Worm (Caenorhabditis elegans) whole organism, L4 larva: ENCODE measurements around the gene E02C12.10.

Source experiments
- F44E2.7 ChIP-seq: fragments of 200-800 bp; sonication (Bioruptor generic); IDR thresholded peaks from 2 replicates; pipeline ENCODE4 v2.1.2; 2022; ENCODE audit warnings: missing genetic modification characterization, missing compliant biosample characterization
- R02D3.7 ChIP-seq: fragments of 150-350 bp; sonication (generic microtip); optimal IDR thresholded peaks from 3 replicates; lab custom pipeline; 2014; ENCODE audit warnings: missing biosample characterization, missing genetic modification characterization
- Y105C5A.15 ChIP-seq: fragments of 200-800 bp; sonication (Bioruptor generic); IDR thresholded peaks from 2 replicates; pipeline ENCODE4 v1.3.6; 2022; ENCODE audit warnings: missing genetic modification characterization, missing compliant biosample characterization
- cey-2 ChIP-seq: sonication (generic microtip); optimal IDR thresholded peaks from 3 replicates; lab custom pipeline; 2017; ENCODE audit warnings: missing genetic modification characterization, mild to moderate bottlenecking, missing compliant biosample characterization, antibody characterized with exemption, borderline replicate concordance; ENCODE audit not compliant: insufficient read depth
- fkh-10 ChIP-seq: fragments of 150-350 bp; optimal IDR thresholded peaks from 2 replicates; lab custom pipeline; 2014; ENCODE audit warnings: missing biosample characterization, missing genetic modification reagents, missing genetic modification characterization
- nhr-10 ChIP-seq: fragments of 150-350 bp; optimal IDR thresholded peaks from 2 replicates; lab custom pipeline; 2014; ENCODE audit warnings: missing biosample characterization, missing genetic modification characterization
- nhr-28 ChIP-seq: fragments of 150-350 bp; optimal IDR thresholded peaks from 2 replicates; lab custom pipeline; 2014; ENCODE audit warnings: missing biosample characterization, missing genetic modification characterization
- unc-62 ChIP-seq, 3 experiments: fragments of 150-350 bp in 1 of 3; sonication (generic microtip); optimal IDR thresholded peaks in 2 of 3; peaks in 1 of 3; 1 replicate in 1 of 3; 2 replicates in 2 of 3; lab custom pipeline; 2014 to 2017; ENCODE audit warnings: missing biosample characterization in 3 of 3, missing genetic modification characterization in 3 of 3, missing genetic modification reagents in 3 of 3, missing genotype in 1 of 3

DNA sequence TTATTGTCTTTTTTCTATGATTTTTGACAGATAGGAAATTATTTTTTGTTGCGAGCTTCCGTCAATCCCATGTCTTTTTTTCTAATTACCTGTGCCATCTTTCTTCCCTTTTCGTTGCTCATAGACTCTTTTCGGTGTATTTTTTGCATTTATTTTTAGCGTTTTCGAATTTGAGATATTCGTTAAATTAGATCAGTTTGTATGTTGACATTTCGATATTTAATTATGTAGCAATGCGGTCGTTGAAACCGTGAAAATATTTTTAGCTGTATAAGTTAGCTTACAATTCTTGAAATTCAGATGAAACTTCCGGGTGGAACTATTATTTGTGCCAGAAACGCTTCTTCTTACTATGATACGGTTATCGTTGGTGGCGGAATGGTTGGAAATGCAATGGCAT, 41.7 kb downstream of the E02C12.10 start, which contains the start of gene coq-6:
- TF ChIP-seq nhr-28 (tag; lab: Kevin White, UChicago) (no peak), nhr-10 (tag; lab: Kevin White, UChicago) (no peak), cey-2 (tag; lab: Kevin White, UChicago) (no peak), Y105C5A.15 (GFP tag; lab: Robert Waterston, UW) (no peak), unc-62 (GFP tag; optimal IDR thresholded peaks at IDR 0.05 in 1 of 2; lab: Kevin White, UChicago) (no peak), unc-62 (tag; optimal IDR thresholded peaks at IDR 0.05; lab: Kevin White, UChicago) (no peak), F44E2.7 (GFP tag; lab: Robert Waterston, UW) (no peak), fkh-10 (no peak), R02D3.7 (tag; lab: Kevin White, UChicago) (no peak)
